Worm (Caenorhabditis elegans) whole organism, L1 larva: Measurements from ENCODE around the gene W09H1.4.

Experiments used
- lin-35 ChIP-seq, 2 experiments: fragments of 150-350 bp; optimal IDR thresholded peaks; 2 replicates each; lab custom pipeline; 2014; ENCODE audit warnings: missing biosample characterization in 2 of 2, missing genetic modification characterization in 2 of 2, missing genetic modification reagents in 2 of 2
- lir-3 ChIP-seq: sonication (generic microtip); optimal IDR thresholded peaks from 2 replicates; lab custom pipeline; 2016; ENCODE audit warnings: mild to moderate bottlenecking, missing genetic modification characterization, moderate library complexity, missing compliant biosample characterization; ENCODE audit not compliant: poor library complexity
- nhr-12 ChIP-seq: sonication (generic microtip); optimal IDR thresholded peaks from 2 replicates; lab custom pipeline; 2017; ENCODE audit warnings: missing biosample characterization, missing genetic modification characterization
- snpc-4 ChIP-seq: fragments of 150-350 bp; optimal IDR thresholded peaks from 2 replicates; lab custom pipeline; 2014; ENCODE audit warnings: missing biosample characterization, missing genetic modification characterization
- ztf-4 ChIP-seq: fragments of 150-350 bp; optimal IDR thresholded peaks from 2 replicates; lab custom pipeline; 2014; ENCODE audit warnings: missing biosample characterization, missing genetic modification characterization

DNA sequence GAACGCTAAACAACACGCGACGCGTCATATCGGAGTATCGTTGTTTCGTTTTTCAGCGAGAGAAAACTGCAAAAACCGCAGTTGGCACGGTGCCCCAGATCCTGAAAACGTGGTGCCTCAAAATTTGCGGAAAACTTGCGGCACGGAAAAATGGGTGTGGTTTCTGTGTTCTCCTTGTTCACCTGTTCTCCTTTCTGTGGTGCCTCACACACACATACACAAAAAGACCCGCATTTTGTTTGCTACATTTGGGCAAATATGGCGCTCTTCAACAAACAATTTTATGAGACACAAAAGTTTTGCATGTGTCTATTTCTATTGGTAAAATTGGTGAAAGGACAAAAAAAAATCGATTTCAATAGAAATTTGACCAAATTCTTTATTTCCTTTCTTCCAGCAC lies 15.5 kb downstream of the W09H1.4 start:
- TF ChIP-seq nhr-12 (no peak), snpc-4 (tag; lab: Kevin White, UChicago) (no peak), lir-3 (tag; lab: Kevin White, UChicago) (no peak), lin-35 (GFP tag; optimal IDR thresholded peaks at IDR 0.05; lab: Kevin White, UChicago) (no peak), ztf-4 (tag; lab: Kevin White, UChicago) (no peak)
